Worm (Caenorhabditis elegans): ENCODE data around the gene fut-1.

The fut-1 gene

ce11 chrII:8787376-8787775, 28.0 kb upstream of the fut-1 start (continued):
- TF ChIP-seq ceh-39 (tag; optimal IDR thresholded peaks at IDR 0.05) (peak; percentile 100), cnd-1 (tag; optimal IDR thresholded peaks at IDR 0.05) (peak; percentile 0), mab-5 (tag; optimal IDR thresholded peaks at IDR 0.05) (peak; percentile 70), tbx-8 (GFP tag; optimal IDR thresholded peaks at IDR 0.05) (no peak), nhr-76 (tag; optimal IDR thresholded peaks at IDR 0.05) (no peak), hlh-1 (tag; optimal IDR thresholded peaks at IDR 0.05) (peak; percentile 67), elt-1 (tag; optimal IDR thresholded peaks at IDR 0.05; ENCODE audit: borderline replicate concordance, insufficient read depth) (no peak)

- TF ChIP-seq nhr-237 (tag; optimal IDR thresholded peaks at IDR 0.05) (no peak), mep-1 (tag; optimal IDR thresholded peaks at IDR 0.05) (no peak), ham-2 (GFP tag; optimal IDR thresholded peaks at IDR 0.05) (peak; percentile 34), mls-2 (tag; optimal IDR thresholded peaks at IDR 0.05) (peak; percentile 27), ceh-83 (GFP tag; optimal IDR thresholded peaks at IDR 0.05) (peak; percentile 3), ces-1 (GFP tag; optimal IDR thresholded peaks at IDR 0.05) (peak; percentile 54), drap-1 (GFP tag; optimal IDR thresholded peaks at IDR 0.05) (no peak)
Observed at ce11 chrII:8785875-8786274, 26.5 kb upstream of the fut-1 start.

ce11 chrII:8784235-8784928, 25.0 kb upstream of the fut-1 start:
- TF ChIP-seq mab-5 (tag; optimal IDR thresholded peaks at IDR 0.05) (no peak), elt-3 (tag; optimal IDR thresholded peaks at IDR 0.05) (no peak), ces-1 (GFP tag; optimal IDR thresholded peaks at IDR 0.05) (peak; percentile 9), ceh-39 (tag; optimal IDR thresholded peaks at IDR 0.05) (no peak), hlh-1 (tag; optimal IDR thresholded peaks at IDR 0.05) (no peak), M03D4.4 (tag; optimal IDR thresholded peaks at IDR 0.05) (no peak), ztf-11 (tag; optimal IDR thresholded peaks at IDR 0.05) (no peak), unc-62 (GFP tag; optimal IDR thresholded peaks at IDR 0.05) (peak; percentile 2), unc-120 (tag; optimal IDR thresholded peaks at IDR 0.05; ENCODE audit: poor library complexity, severe bottlenecking) (peak; percentile 60), sem-2 (GFP tag; optimal IDR thresholded peaks at IDR 0.05) (no peak), cnd-1 (tag; optimal IDR thresholded peaks at IDR 0.05) (no peak)

ce11 chrII:8783451-8783967, 24.1 kb upstream of the fut-1 start, which contains the start of gene sgn-1:
Gene sgn-1 (minus strand): TSS chrII:8783670.
- TF ChIP-seq zip-8 (tag; optimal IDR thresholded peaks at IDR 0.05) (no peak), hlh-1 (tag; optimal IDR thresholded peaks at IDR 0.05) (peak; percentile 71), tbx-8 (GFP tag; optimal IDR thresholded peaks at IDR 0.05) (no peak), bed-3 (GFP tag; optimal IDR thresholded peaks at IDR 0.05) (no peak), lin-13 (tag; optimal IDR thresholded peaks at IDR 0.05) (no peak), elt-1 (tag; optimal IDR thresholded peaks at IDR 0.05; ENCODE audit: borderline replicate concordance, insufficient read depth) (no peak), unc-120 (tag; optimal IDR thresholded peaks at IDR 0.05; ENCODE audit: poor library complexity, severe bottlenecking) (peak; percentile 64), M03D4.4 (tag; optimal IDR thresholded peaks at IDR 0.05) (no peak), cnd-1 (tag; optimal IDR thresholded peaks at IDR 0.05) (no peak), ceh-39 (tag; optimal IDR thresholded peaks at IDR 0.05) (no peak), sem-2 (GFP tag; optimal IDR thresholded peaks at IDR 0.05) (no peak), pha-4 (tag; optimal IDR thresholded peaks at IDR 0.05) (no peak), nhr-76 (tag; optimal IDR thresholded peaks at IDR 0.05) (no peak), nhr-28 (tag; optimal IDR thresholded peaks at IDR 0.05) (no peak), flh-1 (GFP tag; optimal IDR thresholded peaks at IDR 0.05) (no peak), unc-62 (GFP tag; optimal IDR thresholded peaks at IDR 0.05) (peak; percentile 96), ceh-43 (GFP tag; optimal IDR thresholded peaks at IDR 0.05) (no peak), mab-5 (tag; optimal IDR thresholded peaks at IDR 0.05) (no peak), lin-32 (GFP tag; optimal IDR thresholded peaks at IDR 0.05) (no peak), unc-39 (tag; optimal IDR thresholded peaks at IDR 0.05) (no peak)

- no peak for TF ChIP-seq mep-1 (tag; optimal IDR thresholded peaks at IDR 0.05)
- no peak for TF ChIP-seq nhr-76 (tag; optimal IDR thresholded peaks at IDR 0.05)
- no peak for TF ChIP-seq lsy-2 (tag; optimal IDR thresholded peaks at IDR 0.05)
- no peak for TF ChIP-seq sptf-1 (tag; optimal IDR thresholded peaks at IDR 0.05)
- TF ChIP-seq bed-3 (GFP tag; optimal IDR thresholded peaks at IDR 0.05), result no peak
- TF ChIP-seq snpc-4 (tag; optimal IDR thresholded peaks at IDR 0.05), result no peak
- TF ChIP-seq ceh-83 (GFP tag; optimal IDR thresholded peaks at IDR 0.05), result no peak
- no peak for TF ChIP-seq cnd-1 (tag; optimal IDR thresholded peaks at IDR 0.05)
- no peak for TF ChIP-seq unc-120 (tag; optimal IDR thresholded peaks at IDR 0.05; ENCODE audit: poor library complexity, severe bottlenecking)
- no peak for TF ChIP-seq lin-32 (GFP tag; optimal IDR thresholded peaks at IDR 0.05)
- no peak for TF ChIP-seq nhr-12 (tag; optimal IDR thresholded peaks at IDR 0.05)
- no peak for TF ChIP-seq zip-8 (tag; optimal IDR thresholded peaks at IDR 0.05)
- no peak for TF ChIP-seq ztf-11 (tag; optimal IDR thresholded peaks at IDR 0.05)
- TF ChIP-seq flh-1 (GFP tag; optimal IDR thresholded peaks at IDR 0.05), result no peak
- TF ChIP-seq nhr-28 (tag; optimal IDR thresholded peaks at IDR 0.05), result no peak
- TF ChIP-seq sem-2 (GFP tag; optimal IDR thresholded peaks at IDR 0.05), result no peak
- no peak for TF ChIP-seq unc-62 (GFP tag; optimal IDR thresholded peaks at IDR 0.05)
Observed at ce11 chrII:8776504-8776903, 17.1 kb upstream of the fut-1 start.
